Worm (Caenorhabditis elegans): ENCODE results near the gene smg-8.
A peak's percentile ranks its signal among the peaks of the same experiment; 100 is the strongest.

smg-8 gene

ce11 chrII:14441144-14441543, at the start of gene smg-8:
smg-8 (plus strand) TSS chrII:14441409.
- TF ChIP-seq ztf-23 (GFP tag; IDR thresholded peaks at IDR 0.05) (0 out of 2 replicates have a peak, but pooled peaks have one; percentile 49), klf-2 (GFP tag; conservative IDR thresholded peaks at IDR 0.05) (no peak), ref-1 (GFP tag; conservative IDR thresholded peaks at IDR 0.05) (no peak), cog-1 (tag; optimal IDR thresholded peaks at IDR 0.05) (peak; percentile 48), T22C8.4 (GFP tag; IDR thresholded peaks at IDR 0.05) (no peak), ztf-29 (GFP tag; IDR thresholded peaks at IDR 0.05) (no peak), tab-1 (GFP tag; IDR thresholded peaks at IDR 0.05) (no peak), med-1 (GFP tag; optimal IDR thresholded peaks at IDR 0.05; ENCODE audit: insufficient read depth) (no peak), flt-1 (GFP tag; IDR thresholded peaks at IDR 0.05) (no peak)

ce11 chrII:14393766-14394165, 47.4 kb upstream of the smg-8 start:
- no peak for TF ChIP-seq tab-1 (GFP tag; IDR thresholded peaks at IDR 0.05)

ce11 chrII:14399595-14399994, 41.6 kb upstream of the smg-8 start:
- TF ChIP-seq ztf-29 (GFP tag; IDR thresholded peaks at IDR 0.05) (no peak), cog-1 (tag; optimal IDR thresholded peaks at IDR 0.05) (peak; percentile 59), klf-2 (GFP tag; conservative IDR thresholded peaks at IDR 0.05) (no peak), ztf-23 (GFP tag; IDR thresholded peaks at IDR 0.05) (peak; percentile 67)

- TF ChIP-seq tab-1 (GFP tag; IDR thresholded peaks at IDR 0.05) (no peak), ztf-29 (GFP tag; IDR thresholded peaks at IDR 0.05) (no peak), ref-1 (GFP tag; conservative IDR thresholded peaks at IDR 0.05) (no peak), ztf-23 (GFP tag; IDR thresholded peaks at IDR 0.05) (no peak)
Measured at ce11 chrII:14401098-14401497, 40.1 kb upstream of the smg-8 start.

ce11 chrII:14404266-14404665, 36.9 kb upstream of the smg-8 start:
- TF ChIP-seq ztf-29 (GFP tag; IDR thresholded peaks at IDR 0.05) (no peak), klf-2 (GFP tag; conservative IDR thresholded peaks at IDR 0.05) (no peak), cog-1 (tag; optimal IDR thresholded peaks at IDR 0.05) (no peak), med-1 (GFP tag; optimal IDR thresholded peaks at IDR 0.05; ENCODE audit: insufficient read depth) (no peak), flt-1 (GFP tag; IDR thresholded peaks at IDR 0.05) (no peak), ztf-23 (GFP tag; IDR thresholded peaks at IDR 0.05) (no peak)

- TF ChIP-seq flt-1 (GFP tag; IDR thresholded peaks at IDR 0.05) (no peak), tab-1 (GFP tag; IDR thresholded peaks at IDR 0.05) (no peak), cog-1 (tag; optimal IDR thresholded peaks at IDR 0.05) (peak; percentile 94)
Measured at ce11 chrII:14404741-14405488, 36.3 kb upstream of the smg-8 start.

- TF ChIP-seq T22C8.4 (GFP tag; IDR thresholded peaks at IDR 0.05) (no peak), ref-1 (GFP tag; conservative IDR thresholded peaks at IDR 0.05) (no peak), med-1 (GFP tag; optimal IDR thresholded peaks at IDR 0.05; ENCODE audit: insufficient read depth) (no peak), ztf-23 (GFP tag; IDR thresholded peaks at IDR 0.05) (no peak), cog-1 (tag; optimal IDR thresholded peaks at IDR 0.05) (no peak), flt-1 (GFP tag; IDR thresholded peaks at IDR 0.05) (no peak)
Measured at ce11 chrII:14405489-14406059, 35.6 kb upstream of the smg-8 start.

- TF ChIP-seq T22C8.4 (GFP tag; IDR thresholded peaks at IDR 0.05): no peak
- TF ChIP-seq flt-1 (GFP tag; IDR thresholded peaks at IDR 0.05): no peak
- no peak for TF ChIP-seq klf-2 (GFP tag; conservative IDR thresholded peaks at IDR 0.05)
- no peak for TF ChIP-seq ztf-23 (GFP tag; IDR thresholded peaks at IDR 0.05)
- no peak for TF ChIP-seq cog-1 (tag; optimal IDR thresholded peaks at IDR 0.05)
- TF ChIP-seq ref-1 (GFP tag; conservative IDR thresholded peaks at IDR 0.05): no peak
- TF ChIP-seq med-1 (GFP tag; optimal IDR thresholded peaks at IDR 0.05; ENCODE audit: insufficient read depth): no peak
- TF ChIP-seq tab-1 (GFP tag; IDR thresholded peaks at IDR 0.05): no peak
- TF ChIP-seq ztf-29 (GFP tag; IDR thresholded peaks at IDR 0.05): no peak
Measured at ce11 chrII:14406117-14406935, 34.9 kb upstream of the smg-8 start.

ce11 chrII:14407332-14408270, 33.6 kb upstream of the smg-8 start:
- TF ChIP-seq tab-1 (GFP tag; IDR thresholded peaks at IDR 0.05): no peak
- no peak for TF ChIP-seq klf-2 (GFP tag; conservative IDR thresholded peaks at IDR 0.05)
- no peak for TF ChIP-seq med-1 (GFP tag; optimal IDR thresholded peaks at IDR 0.05; ENCODE audit: insufficient read depth)
- TF ChIP-seq ref-1 (GFP tag; conservative IDR thresholded peaks at IDR 0.05): no peak
- TF ChIP-seq ztf-23 (GFP tag; IDR thresholded peaks at IDR 0.05): no peak
- TF ChIP-seq flt-1 (GFP tag; IDR thresholded peaks at IDR 0.05): peak; percentile 78

All from whole organism, midembryonic.